In the genomic region with DNA sequence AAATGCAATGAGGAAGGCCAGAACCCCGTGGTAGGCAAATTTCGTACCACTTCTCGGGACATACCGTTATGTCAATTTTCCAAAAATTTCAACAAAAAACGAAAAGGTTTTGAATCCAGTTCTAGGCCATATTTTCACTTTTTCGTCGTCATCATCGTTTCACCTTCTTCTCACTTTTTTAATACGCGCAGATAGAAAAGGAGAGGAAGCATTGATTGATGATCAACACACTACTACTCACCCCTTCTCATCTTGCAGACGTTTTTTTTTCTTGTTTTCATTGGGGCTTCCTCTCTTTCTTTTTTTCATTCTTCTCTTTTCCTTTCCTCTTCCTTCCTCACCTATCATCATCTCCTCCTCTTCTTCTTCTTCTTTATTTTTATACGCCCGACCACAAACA, we compare ENCODE assay signal across 5 worm cellular contexts.
TF ChIP-seq lines count a peak whose summit lies in the region.

No protein-coding gene starts in this region.

TF ChIP-seq in whole organism, L1 larva, 84 proteins besides CTCF, POLR2A, EP300 and RAD21:
- TF ChIP-seq blmp-1 (tag; optimal IDR thresholded peaks at IDR 0.05; lab: Kevin White, UChicago): peak; percentile 93
- no peak for TF ChIP-seq grh-1 (GFP tag; IDR thresholded peaks at IDR 0.05; lab: Robert Waterston, UW)
- no peak for TF ChIP-seq efl-1 (optimal IDR thresholded peaks at IDR 0.05; lab: Kevin White, UChicago)
- peak in 1 of 2 experiments; percentile 50 for TF ChIP-seq efl-1 (GFP tag; optimal IDR thresholded peaks at IDR 0.05 in 1 of 2; lab: Kevin White, UChicago)
TF ChIP-seq in whole organism, L1 larva: peak in this region for 2.

TF ChIP-seq in whole organism, L2 larva, 48 proteins besides CTCF, POLR2A, EP300 and RAD21:
- TF ChIP-seq nhr-12 (tag; optimal IDR thresholded peaks at IDR 0.05; lab: Kevin White, UChicago): no peak
- TF ChIP-seq blmp-1 (tag; optimal IDR thresholded peaks at IDR 0.05; lab: Kevin White, UChicago; ENCODE audit: insufficient read depth): peak; percentile 90
- peak; percentile 10 for TF ChIP-seq nhr-25 (tag; optimal IDR thresholded peaks at IDR 0.05; lab: Kevin White, UChicago)

TF ChIP-seq in whole organism, L4 larva, 104 proteins besides CTCF, POLR2A, EP300 and RAD21:
- TF ChIP-seq arid-1 (GFP tag; conservative IDR thresholded peaks at IDR 0.05; lab: Robert Waterston, UW) (no peak), nhr-28 (tag; optimal IDR thresholded peaks at IDR 0.05; lab: Kevin White, UChicago) (peak; percentile 37)

TF ChIP-seq in whole organism, mixed stage, embryonic, 35 proteins besides CTCF, POLR2A, EP300 and RAD21:
- no peak for TF ChIP-seq mep-1 (tag; optimal IDR thresholded peaks at IDR 0.05; lab: Kevin White, UChicago)
- no peak for TF ChIP-seq lin-13 (tag; optimal IDR thresholded peaks at IDR 0.05; lab: Kevin White, UChicago)
- TF ChIP-seq blmp-1 (tag; optimal IDR thresholded peaks at IDR 0.05; lab: Kevin White, UChicago): peak; percentile 6

TF ChIP-seq in whole organism, young adult, 124 proteins besides CTCF, POLR2A, EP300 and RAD21:
- TF ChIP-seq nfyb-1 (GFP tag; IDR thresholded peaks at IDR 0.05; lab: Robert Waterston, UW) (0 out of 2 replicates have a peak, but pooled peaks have one; percentile 6), ceh-91 (GFP tag; IDR thresholded peaks at IDR 0.05; lab: Robert Waterston, UW) (no peak), ccch-3 (GFP tag; optimal IDR thresholded peaks at IDR 0.05; lab: Kevin White, UChicago) (no peak)
